Fruit fly (Drosophila melanogaster) whole organism, prepupa: ENCODE measurements around the gene CG43755.
A peak's percentile ranks its signal among the peaks of the same experiment; 100 is the strongest.

Experiments
- Blimp-1 ChIP-seq: fragments of 200-800 bp; sonication (Bioruptor generic); optimal IDR thresholded peaks from 3 replicates; lab custom pipeline; 2017; ENCODE audit warnings: missing biosample characterization, missing genetic modification characterization, mild to moderate bottlenecking, moderate library complexity, missing genetic modification reagents
- CG11294 ChIP-seq: fragments of 200-800 bp; sonication (Bioruptor generic); IDR thresholded peaks from 2 replicates; pipeline ENCODE4 v1.3.6; 2022; ENCODE audit warnings: missing biosample characterization, missing genetic modification characterization
- CG11762 ChIP-seq: fragments of 200-800 bp; sonication (Bioruptor generic); optimal IDR thresholded peaks from 3 replicates; lab custom pipeline; 2016; ENCODE audit warnings: missing biosample characterization, missing genetic modification characterization; ENCODE audit not compliant: insufficient read depth
- CG11902 ChIP-seq: fragments of 200-800 bp; sonication (Bioruptor generic); optimal IDR thresholded peaks from 3 replicates; lab custom pipeline; 2016; ENCODE audit warnings: missing biosample characterization, missing genetic modification characterization
- CG1621 ChIP-seq: fragments of 200-800 bp; sonication (Bioruptor generic); optimal IDR thresholded peaks from 3 replicates; lab custom pipeline; 2018; ENCODE audit warnings: missing biosample characterization, mild to moderate bottlenecking, missing genetic modification characterization
- CG16779 ChIP-seq: fragments of 200-800 bp; sonication (Bioruptor generic); optimal IDR thresholded peaks from 3 replicates; lab custom pipeline; 2017; ENCODE audit warnings: missing biosample characterization, mild to moderate bottlenecking, missing genetic modification characterization
- CG3032 ChIP-seq: fragments of 200-800 bp; optimal IDR thresholded peaks from 2 replicates; lab custom pipeline; 2019; ENCODE audit warnings: missing biosample characterization, mild to moderate bottlenecking, missing genetic modification characterization, moderate library complexity
- CG31627 ChIP-seq: fragments of 200-800 bp; sonication (Bioruptor generic); optimal IDR thresholded peaks from 3 replicates; lab custom pipeline; 2016; ENCODE audit warnings: missing biosample characterization, missing genetic modification characterization
- CG32006 ChIP-seq: fragments of 200-800 bp; sonication (Bioruptor generic); optimal IDR thresholded peaks from 3 replicates; lab custom pipeline; 2017; ENCODE audit warnings: missing biosample characterization, mild to moderate bottlenecking, missing genetic modification characterization
- CG34406 ChIP-seq: fragments of 200-800 bp; sonication (Bioruptor generic); optimal IDR thresholded peaks from 3 replicates; lab custom pipeline; 2016; ENCODE audit warnings: missing biosample characterization, missing genetic modification characterization
- CG3919 ChIP-seq: fragments of 200-800 bp; sonication (Bioruptor generic); optimal IDR thresholded peaks from 3 replicates; lab custom pipeline; 2016; ENCODE audit warnings: missing biosample characterization, missing genetic modification characterization
- CG4318 ChIP-seq: fragments of 200-800 bp; sonication (Bioruptor generic); optimal IDR thresholded peaks from 3 replicates; lab custom pipeline; 2017; ENCODE audit warnings: missing biosample characterization, mild to moderate bottlenecking, missing genetic modification characterization
- CG6163 ChIP-seq: fragments of 200-800 bp; sonication (Bioruptor generic); IDR thresholded peaks from 3 replicates; pipeline ENCODE4 v1.3.6; 2022; ENCODE audit warnings: missing biosample characterization, missing genetic modification characterization
- CG6276 ChIP-seq: fragments of 200-800 bp; sonication (Bioruptor generic); optimal IDR thresholded peaks from 2 replicates; lab custom pipeline; 2017; ENCODE audit warnings: missing biosample characterization, mild to moderate bottlenecking, missing genetic modification characterization
- CG6792 ChIP-seq: fragments of 200-800 bp; sonication (Bioruptor generic); optimal IDR thresholded peaks from 3 replicates; lab custom pipeline; 2016; ENCODE audit warnings: missing biosample characterization, missing genetic modification characterization
- CG6808 ChIP-seq: fragments of 200-800 bp; sonication (Bioruptor generic); optimal IDR thresholded peaks from 3 replicates; lab custom pipeline; 2017; ENCODE audit warnings: missing biosample characterization, missing genetic modification characterization, mild to moderate bottlenecking, moderate library complexity, missing genetic modification reagents
- CG6854 ChIP-seq: fragments of 200-800 bp; sonication (Bioruptor generic); optimal IDR thresholded peaks from 2 replicates; lab custom pipeline; 2017; ENCODE audit warnings: missing biosample characterization, mild to moderate bottlenecking, missing genetic modification characterization
- CG7368 ChIP-seq: fragments of 200-800 bp; sonication (Bioruptor generic); optimal IDR thresholded peaks from 3 replicates; lab custom pipeline; 2016; ENCODE audit warnings: missing biosample characterization, missing genetic modification characterization
- CG8319 ChIP-seq: fragments of 200-800 bp; sonication (Bioruptor generic); optimal IDR thresholded peaks from 3 replicates; lab custom pipeline; 2016; ENCODE audit warnings: missing biosample characterization, missing genetic modification characterization
- CG8632 ChIP-seq: fragments of 200-800 bp; sonication (Bioruptor generic); optimal IDR thresholded peaks from 3 replicates; lab custom pipeline; 2016; ENCODE audit warnings: missing biosample characterization, missing genetic modification characterization
- Eip75B ChIP-seq: fragments of 200-800 bp; sonication (Bioruptor generic); optimal IDR thresholded peaks from 3 replicates; lab custom pipeline; 2016; ENCODE audit warnings: missing biosample characterization, missing genetic modification characterization
- Eip78C ChIP-seq: fragments of 200-800 bp; sonication (Bioruptor generic); peaks from one replicate; lab custom pipeline; 2016; ENCODE audit warnings: missing biosample characterization, missing genetic modification characterization
- Eip93F ChIP-seq: fragments of 200-800 bp; sonication (Bioruptor generic); optimal IDR thresholded peaks from 2 replicates; lab custom pipeline; 2016; ENCODE audit warnings: missing biosample characterization, mild to moderate bottlenecking, missing genetic modification characterization
- Ets21C ChIP-seq: fragments of 200-800 bp; sonication (Bioruptor generic); optimal IDR thresholded peaks from 3 replicates; lab custom pipeline; 2016; ENCODE audit warnings: missing biosample characterization, missing genetic modification characterization
- Ets96B ChIP-seq: fragments of 200-800 bp; optimal IDR thresholded peaks from 2 replicates; lab custom pipeline; 2019; ENCODE audit warnings: missing biosample characterization, mild to moderate bottlenecking, missing genetic modification characterization, moderate library complexity
- Gug ChIP-seq: fragments of 200-800 bp; sonication (Bioruptor generic); IDR thresholded peaks from 2 replicates; pipeline ENCODE4 v1.3.6; 2022; ENCODE audit warnings: missing biosample characterization, missing genetic modification characterization
- Hr38 ChIP-seq: sonication (Bioruptor generic); optimal IDR thresholded peaks from 2 replicates; lab custom pipeline; 2016; ENCODE audit warnings: missing biosample characterization, missing genetic modification characterization
- Hr39 ChIP-seq: fragments of 200-800 bp; sonication (Bioruptor generic); optimal IDR thresholded peaks from 2 replicates; lab custom pipeline; 2016; ENCODE audit warnings: missing biosample characterization, missing genetic modification characterization
- Hr4 ChIP-seq: fragments of 200-800 bp; sonication (Bioruptor generic); optimal IDR thresholded peaks from 3 replicates; lab custom pipeline; 2016; ENCODE audit warnings: missing biosample characterization, missing genetic modification characterization
- Lpt ChIP-seq: fragments of 200-800 bp; sonication (Bioruptor generic); optimal IDR thresholded peaks from 3 replicates; lab custom pipeline; 2016; ENCODE audit warnings: missing biosample characterization, missing genetic modification characterization
- OdsH ChIP-seq: fragments of 200-800 bp; sonication (Bioruptor generic); optimal IDR thresholded peaks from 3 replicates; lab custom pipeline; 2016; ENCODE audit warnings: missing biosample characterization, missing genetic modification characterization
- Smox ChIP-seq: fragments of 200-800 bp; sonication (Bioruptor generic); optimal IDR thresholded peaks from 3 replicates; lab custom pipeline; 2016; ENCODE audit warnings: missing biosample characterization, missing genetic modification characterization
- Sox102F ChIP-seq: fragments of 200-800 bp; sonication (Bioruptor generic); optimal IDR thresholded peaks from 2 replicates; lab custom pipeline; 2016; ENCODE audit warnings: missing biosample characterization, mild to moderate bottlenecking, missing genetic modification characterization
- Sox14 ChIP-seq: fragments of 200-800 bp; sonication (Bioruptor generic); optimal IDR thresholded peaks from 3 replicates; lab custom pipeline; 2016; ENCODE audit warnings: missing biosample characterization, missing genetic modification characterization
- Sox15 ChIP-seq: fragments of 200-800 bp; sonication (Bioruptor generic); optimal IDR thresholded peaks from 3 replicates; lab custom pipeline; 2016; ENCODE audit warnings: missing biosample characterization, missing genetic modification characterization
- achi ChIP-seq: fragments of 200-800 bp; sonication (Bioruptor generic); optimal IDR thresholded peaks from 3 replicates; lab custom pipeline; 2016; ENCODE audit warnings: missing biosample characterization, missing genetic modification characterization
- acj6 ChIP-seq: fragments of 200-800 bp; sonication (Bioruptor generic); optimal IDR thresholded peaks from 3 replicates; lab custom pipeline; 2016; ENCODE audit warnings: missing biosample characterization, missing genetic modification characterization
- cyc ChIP-seq: fragments of 200-800 bp; sonication (Bioruptor generic); optimal IDR thresholded peaks from 3 replicates; lab custom pipeline; 2016; ENCODE audit warnings: missing biosample characterization, missing genetic modification characterization
- dac ChIP-seq: fragments of 200-800 bp; sonication (Bioruptor generic); optimal IDR thresholded peaks from 2 replicates; lab custom pipeline; 2017; ENCODE audit warnings: missing biosample characterization, mild to moderate bottlenecking, missing genetic modification characterization
- dsx ChIP-seq: fragments of 200-800 bp; optimal IDR thresholded peaks from 3 replicates; lab custom pipeline; 2019; ENCODE audit warnings: missing biosample characterization, mild to moderate bottlenecking, missing genetic modification characterization, moderate library complexity; ENCODE audit not compliant: poor library complexity, severe bottlenecking
- eg ChIP-seq: fragments of 200-800 bp; sonication (Bioruptor generic); IDR thresholded peaks from 3 replicates; pipeline ENCODE4 v1.3.6; 2022; ENCODE audit warnings: missing biosample characterization, missing genetic modification characterization
- fd59A ChIP-seq: fragments of 200-800 bp; sonication (Bioruptor generic); optimal IDR thresholded peaks from 2 replicates; lab custom pipeline; 2017; ENCODE audit warnings: missing biosample characterization, mild to moderate bottlenecking, missing genetic modification characterization, missing genetic modification reagents
- fd85E ChIP-seq: fragments of 200-800 bp; sonication (Bioruptor generic); optimal IDR thresholded peaks from 3 replicates; lab custom pipeline; 2016; ENCODE audit warnings: missing biosample characterization, missing genetic modification characterization
- fkh ChIP-seq: fragments of 200-800 bp; sonication (Bioruptor generic); optimal IDR thresholded peaks from 3 replicates; lab custom pipeline; 2017; ENCODE audit warnings: missing biosample characterization, mild to moderate bottlenecking, missing genetic modification characterization, moderate library complexity
- lz ChIP-seq: fragments of 200-800 bp; sonication (Bioruptor generic); optimal IDR thresholded peaks from 3 replicates; lab custom pipeline; 2016; ENCODE audit warnings: missing biosample characterization, missing genetic modification characterization
- net ChIP-seq: fragments of 200-800 bp; sonication (Bioruptor generic); optimal IDR thresholded peaks from 3 replicates; lab custom pipeline; 2016; ENCODE audit warnings: missing biosample characterization, missing genetic modification characterization
- pdm3 ChIP-seq: fragments of 200-800 bp; sonication (Bioruptor generic); optimal IDR thresholded peaks from 3 replicates; lab custom pipeline; 2016; ENCODE audit warnings: missing biosample characterization, missing genetic modification characterization
- spab ChIP-seq: fragments of 200-800 bp; sonication (Bioruptor generic); optimal IDR thresholded peaks from 2 replicates; lab custom pipeline; 2017; ENCODE audit warnings: missing biosample characterization, mild to moderate bottlenecking, missing genetic modification characterization, missing genetic modification reagents
- ss ChIP-seq, 2 experiments: fragments of 200-800 bp; sonication (Bioruptor generic); optimal IDR thresholded peaks; 2 replicates in 1 of 2; 3 replicates in 1 of 2; lab custom pipeline; 2017 to 2018; ENCODE audit warnings: mild to moderate bottlenecking in 2 of 2, missing biosample characterization in 2 of 2, missing genetic modification characterization in 2 of 2, moderate library complexity in 1 of 2
- topi ChIP-seq: fragments of 200-800 bp; sonication (Bioruptor generic); optimal IDR thresholded peaks from 3 replicates; lab custom pipeline; 2016; ENCODE audit warnings: missing biosample characterization, missing genetic modification characterization

The CG43755 gene

DNA sequence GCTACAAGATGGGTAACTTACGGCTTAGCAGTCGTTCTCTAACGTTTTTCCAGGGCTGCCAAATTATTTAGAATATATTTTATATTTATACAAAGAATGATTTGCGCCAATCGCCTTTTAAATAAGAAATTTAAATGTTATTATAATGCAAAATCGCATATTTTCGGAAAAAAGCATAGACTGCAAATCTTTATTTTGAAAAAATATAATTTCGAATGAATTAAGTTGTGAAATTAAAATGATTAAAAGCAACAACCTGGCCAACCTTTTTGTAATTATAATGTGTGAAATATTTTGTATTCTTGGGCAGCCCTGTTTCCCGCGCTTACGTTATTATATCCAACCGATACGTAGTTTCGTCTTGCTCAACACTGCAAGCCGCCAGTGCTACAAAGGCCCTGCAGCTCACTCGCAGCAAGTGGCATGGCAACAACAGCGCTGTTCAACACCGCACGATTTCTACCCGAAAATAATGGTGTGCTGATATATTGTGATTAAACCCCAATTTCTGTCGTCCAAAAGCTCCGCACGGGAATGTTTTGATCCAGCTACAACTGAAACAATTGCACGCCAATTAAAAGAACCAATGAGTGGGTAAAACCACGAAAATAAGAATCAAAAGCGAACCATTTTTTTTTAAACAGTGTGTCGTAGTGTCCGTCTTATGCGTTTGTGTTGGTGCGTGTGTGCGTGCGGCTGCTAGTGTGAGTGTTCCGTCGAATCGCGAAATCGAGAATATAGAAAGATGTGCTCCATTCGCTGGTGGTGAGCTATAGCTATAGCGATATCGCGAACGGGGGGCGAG, 31.9 kb downstream of the CG43755 start, which contains the start of gene Pi3K21B:
Gene Pi3K21B (plus strand): TSS at position 401 of the 805 bp plus-strand sequence.
- TF ChIP-seq cyc (GFP tag; lab: Kevin White, UChicago) (peak; percentile 93), CG34406 (peak; percentile 91), fkh (GFP tag; lab: Kevin White, UChicago) (peak; percentile 51), Eip78C (GFP tag; lab: Kevin White, UChicago) (peak; percentile 95), fd59A (peak; percentile 85), CG16779 (tag; lab: Kevin White, UChicago) (peak; percentile 38), Sox102F (peak; percentile 84), Sox14 (GFP tag; lab: Kevin White, UChicago) (peak; percentile 88), Eip93F (GFP tag; lab: Kevin White, UChicago) (peak; percentile 75), acj6 (GFP tag; lab: Kevin White, UChicago) (peak; percentile 92), Smox (GFP tag; lab: Kevin White, UChicago) (peak; percentile 84), CG31627 (GFP tag; lab: Kevin White, UChicago) (peak; percentile 93), CG1621 (tag; lab: Kevin White, UChicago) (peak; percentile 67), fd85E (peak; percentile 76), Ets96B (tag; lab: Kevin White, UChicago) (peak; percentile 87), net (GFP tag; lab: Kevin White, UChicago) (peak; percentile 85), Ets21C (GFP tag; lab: Kevin White, UChicago) (peak; percentile 84), Lpt (GFP tag; lab: Kevin White, UChicago) (peak; percentile 83), CG32006 (GFP tag; lab: Kevin White, UChicago) (peak; percentile 92), Blimp-1 (GFP tag; lab: Kevin White, UChicago) (peak; percentile 57), CG8632 (GFP tag; lab: Kevin White, UChicago) (peak; percentile 85), Hr39 (peak; percentile 89), Eip75B (peak; percentile 84), CG11902 (peak; percentile 87), CG6792 (GFP tag; lab: Kevin White, UChicago) (peak; percentile 90), topi (GFP tag; lab: Kevin White, UChicago) (peak; percentile 86), CG7368 (GFP tag; lab: Kevin White, UChicago) (peak; percentile 79), pdm3 (GFP tag; lab: Kevin White, UChicago) (peak; percentile 89), CG6854 (GFP tag; lab: Kevin White, UChicago) (peak; percentile 18), dsx (GFP tag; lab: Kevin White, UChicago) (peak; percentile 74), dac (GFP tag; lab: Kevin White, UChicago) (peak; percentile 79), CG4318 (no peak), lz (GFP tag; lab: Kevin White, UChicago) (peak; percentile 90), CG6808 (GFP tag; lab: Kevin White, UChicago) (peak; percentile 79), CG6276 (GFP tag; lab: Kevin White, UChicago) (no peak), Sox15 (GFP tag; lab: Kevin White, UChicago) (peak; percentile 90), OdsH (peak; percentile 94), CG11762 (GFP tag; lab: Kevin White, UChicago) (peak; percentile 75), CG3032 (tag; lab: Kevin White, UChicago) (peak; percentile 88), CG8319 (GFP tag; lab: Kevin White, UChicago) (peak; percentile 83), eg (GFP tag; lab: Robert Waterston, UW) (peak; percentile 81), Gug (peak; percentile 52), spab (GFP tag; lab: Kevin White, UChicago) (peak; percentile 60), achi (GFP tag; lab: Kevin White, UChicago) (peak; percentile 89), CG3919 (peak; percentile 93), CG6163 (GFP tag; lab: Robert Waterston, UW) (peak; percentile 88; the same call in 2 of the 3 replicates), Hr38 (GFP tag; lab: Kevin White, UChicago) (peak; percentile 76), CG11294 (GFP tag; lab: Robert Waterston, UW) (peak; percentile 67; the same call in 1 of the 2 replicates), ss (GFP tag; optimal IDR thresholded peaks at IDR 0.05; lab: Kevin White, UChicago) (peak; percentile 47 to 80), Hr4 (GFP tag; lab: Kevin White, UChicago) (peak; percentile 83)
